Fruit fly (Drosophila melanogaster): ENCODE results near the gene ProtB.
"Not testable (repeated sequence)": the region's sequence is repeated elsewhere in the genome, so short reads cannot be mapped to it uniquely, and the experiment has no call there.

ProtB gene

dm6 chr2L:14883621-14884020 is at the start of gene ProtB:
Gene ProtB, minus strand, starts transcription at chr2L:14883721.
- TF ChIP-seq Myc, insv, ttk (optimal IDR thresholded peaks at IDR 0.05): not testable (repeated sequence)

- TF ChIP-seq Myc (optimal IDR thresholded peaks at IDR 0.05): no peak
- no peak for TF ChIP-seq h (optimal IDR thresholded peaks at IDR 0.05)
- no peak for TF ChIP-seq Sin3A (optimal IDR thresholded peaks at IDR 0.05)
- no peak for TF ChIP-seq ttk (optimal IDR thresholded peaks at IDR 0.05)
- TF ChIP-seq insv (optimal IDR thresholded peaks at IDR 0.05): no peak
These were observed 40.8 kb upstream of the ProtB start, which contains the start of gene CG3491 for dm6 chr2L:14924290-14924689. Gene CG3491, plus strand, starts transcription at chr2L:14924590.

- no peak for TF ChIP-seq Myc (optimal IDR thresholded peaks at IDR 0.05)
- TF ChIP-seq insv (optimal IDR thresholded peaks at IDR 0.05): no peak
- no peak for TF ChIP-seq h (optimal IDR thresholded peaks at IDR 0.05)
- no peak for TF ChIP-seq Sin3A (optimal IDR thresholded peaks at IDR 0.05)
- TF ChIP-seq psq (optimal IDR thresholded peaks at IDR 0.05): no peak
- no peak for TF ChIP-seq ttk (optimal IDR thresholded peaks at IDR 0.05)
These were observed 4.0 kb upstream of the ProtB start for dm6 chr2L:14887530-14887929.

dm6 chr2L:14881552-14881951 is 2.0 kb downstream of the ProtB start, which contains the start of gene ProtA:
Gene ProtA, minus strand, starts transcription at chr2L:14881652.
- not testable (repeated sequence) for TF ChIP-seq psq, h, ttk (optimal IDR thresholded peaks at IDR 0.05)

dm6 chr2L:14876233-14876632 is 7.3 kb downstream of the ProtB start, which contains the start of gene CG15278:
Gene CG15278, minus strand, starts transcription at chr2L:14876333.
- TF ChIP-seq Sin3A (optimal IDR thresholded peaks at IDR 0.05) (no peak), Myc (optimal IDR thresholded peaks at IDR 0.05) (no peak), ttk (optimal IDR thresholded peaks at IDR 0.05) (no peak), psq (optimal IDR thresholded peaks at IDR 0.05) (no peak), h (optimal IDR thresholded peaks at IDR 0.05) (no peak), insv (optimal IDR thresholded peaks at IDR 0.05) (no peak)

- no peak for TF ChIP-seq psq (optimal IDR thresholded peaks at IDR 0.05)
- no peak for TF ChIP-seq h (optimal IDR thresholded peaks at IDR 0.05)
- TF ChIP-seq insv (optimal IDR thresholded peaks at IDR 0.05): no peak
- TF ChIP-seq Myc (optimal IDR thresholded peaks at IDR 0.05): no peak
- TF ChIP-seq ttk (optimal IDR thresholded peaks at IDR 0.05): no peak
- no peak for TF ChIP-seq Sin3A (optimal IDR thresholded peaks at IDR 0.05)
These were observed 11.6 kb downstream of the ProtB start, which contains the start of gene CG4480 for dm6 chr2L:14871922-14872321. Gene CG4480, minus strand, starts transcription at chr2L:14872022.

dm6 chr2L:14851678-14852077 is 31.8 kb downstream of the ProtB start, which contains the start of gene CG15279:
Gene CG15279, minus strand, starts transcription at chr2L:14851749.
- TF ChIP-seq h (optimal IDR thresholded peaks at IDR 0.05): no peak
- TF ChIP-seq insv (optimal IDR thresholded peaks at IDR 0.05): no peak
- no peak for TF ChIP-seq Sin3A (optimal IDR thresholded peaks at IDR 0.05)
- no peak for TF ChIP-seq ttk (optimal IDR thresholded peaks at IDR 0.05)

dm6 chr2L:14842058-14842457 is 41.5 kb downstream of the ProtB start, which contains the start of gene CG42682:
Gene CG42682, plus strand, starts transcription at chr2L:14842358.
- TF ChIP-seq Sin3A (optimal IDR thresholded peaks at IDR 0.05): no peak
- TF ChIP-seq ttk (optimal IDR thresholded peaks at IDR 0.05): no peak
- TF ChIP-seq insv (optimal IDR thresholded peaks at IDR 0.05): no peak
- no peak for TF ChIP-seq h (optimal IDR thresholded peaks at IDR 0.05)
- no peak for TF ChIP-seq psq (optimal IDR thresholded peaks at IDR 0.05)
